Fruit fly (Drosophila melanogaster) whole organism, pupa: Measurements from ENCODE around the gene Mink.

Experiments
- CG10348 ChIP-seq: fragments of 200-800 bp; sonication (Bioruptor generic); IDR thresholded peaks from 2 replicates; pipeline ENCODE4 v1.3.6; 2022; ENCODE audit warnings: missing biosample characterization, missing genetic modification characterization
- CG12605 ChIP-seq: fragments of 200-800 bp; sonication (Bioruptor generic); IDR thresholded peaks from 2 replicates; pipeline ENCODE4 v1.3.6; 2022; ENCODE audit warnings: missing biosample characterization, missing genetic modification characterization
- CG32121 ChIP-seq: fragments of 200-800 bp; sonication (Bioruptor generic); IDR thresholded peaks from 2 replicates; pipeline ENCODE4 v1.3.6; 2022; ENCODE audit warnings: missing biosample characterization, missing genetic modification characterization
- CG4496 ChIP-seq: fragments of 200-800 bp; sonication (Bioruptor generic); IDR thresholded peaks from 3 replicates; pipeline ENCODE4 v1.3.6; 2022; ENCODE audit warnings: missing biosample characterization, missing genetic modification characterization
- CG8301 ChIP-seq: fragments of 200-800 bp; sonication (Bioruptor generic); optimal IDR thresholded peaks from 2 replicates; lab custom pipeline; 2018; ENCODE audit warnings: missing biosample characterization, mild to moderate bottlenecking, missing genetic modification characterization
- CG9948 ChIP-seq: fragments of 200-800 bp; sonication (Bioruptor generic); optimal IDR thresholded peaks from 2 replicates; lab custom pipeline; 2018; ENCODE audit warnings: missing biosample characterization, mild to moderate bottlenecking, missing genetic modification characterization, moderate library complexity
- D1 ChIP-seq: fragments of 200-800 bp; sonication (Bioruptor generic); optimal IDR thresholded peaks from 2 replicates; lab custom pipeline; 2018; ENCODE audit warnings: missing biosample characterization, mild to moderate bottlenecking, missing genetic modification characterization, moderate library complexity
- EcR ChIP-seq: fragments of 200-800 bp; sonication (Bioruptor generic); optimal IDR thresholded peaks from 3 replicates; lab custom pipeline; 2019; ENCODE audit warnings: missing biosample characterization, missing genetic modification characterization, mild to moderate bottlenecking, moderate library complexity, missing genetic modification reagents
- Pif1A ChIP-seq: fragments of 200-800 bp; sonication (Bioruptor generic); optimal IDR thresholded peaks from 3 replicates; lab custom pipeline; 2016; ENCODE audit warnings: missing biosample characterization, missing genetic modification characterization
- Pif1B ChIP-seq: fragments of 200-800 bp; sonication (Bioruptor generic); optimal IDR thresholded peaks from 3 replicates; lab custom pipeline; 2016; ENCODE audit warnings: missing biosample characterization, missing genetic modification characterization
- Snoo ChIP-seq: fragments of 200-800 bp; sonication (Bioruptor generic); optimal IDR thresholded peaks from 3 replicates; lab custom pipeline; 2017; ENCODE audit warnings: missing biosample characterization, mild to moderate bottlenecking, missing genetic modification characterization, inconsistent platforms
- rn ChIP-seq: fragments of 200-800 bp; sonication (Bioruptor generic); IDR thresholded peaks from 2 replicates; pipeline ENCODE4 v1.3.6; 2022; ENCODE audit warnings: missing biosample characterization, missing genetic modification characterization

DNA sequence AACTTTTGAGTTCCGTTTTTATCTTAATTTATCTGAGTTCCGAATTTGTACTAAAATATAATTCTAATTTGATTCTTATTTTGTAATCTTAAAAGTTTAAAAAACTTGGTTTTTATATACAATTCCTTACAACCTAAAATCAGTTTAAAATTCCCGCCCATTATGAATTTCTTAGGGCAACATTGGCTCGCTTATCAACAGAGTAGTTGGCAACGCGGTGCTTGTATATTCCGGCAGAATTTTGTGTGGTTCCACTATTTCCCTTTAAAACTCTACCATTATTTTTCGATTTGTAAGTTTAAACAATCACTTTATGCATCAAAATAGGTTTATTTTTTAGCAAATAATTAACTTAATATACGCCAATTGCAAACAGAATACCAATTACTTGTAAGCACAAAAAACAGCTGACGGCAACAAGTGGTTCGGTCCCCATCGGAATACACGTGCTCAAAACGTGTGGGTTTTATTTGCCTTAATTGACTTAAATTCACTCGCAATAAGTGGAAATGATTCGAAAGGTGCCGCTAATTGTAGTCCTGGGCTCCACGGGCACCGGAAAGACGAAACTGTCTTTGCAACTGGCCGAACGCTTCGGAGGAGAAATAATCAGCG, 45.3 kb upstream of the Mink start, which contains the start of the genes CG11089 and CG31381:
- TF ChIP-seq rn (GFP tag; lab: Robert Waterston, UW) (no peak), Pif1A (GFP tag; lab: Kevin White, UChicago) (no peak), CG10348 (GFP tag; lab: Robert Waterston, UW) (no peak), Pif1B (GFP tag; lab: Kevin White, UChicago) (no peak), Snoo (tag; lab: Kevin White, UChicago) (no peak), CG12605 (GFP tag; lab: Robert Waterston, UW) (no peak), EcR (GFP tag; lab: Kevin White, UChicago) (no peak), CG8301 (no peak), CG4496 (GFP tag; lab: Robert Waterston, UW) (no peak), D1 (no peak), CG9948 (tag; lab: Kevin White, UChicago) (no peak), CG32121 (no peak)
